Worm (Caenorhabditis elegans) whole organism, mixed stage, embryonic: ENCODE results near the gene Y40B10A.9.

ENCODE experiments used
- bed-3 ChIP-seq: fragments of 200-800 bp; sonication (Bioruptor generic); optimal IDR thresholded peaks from 3 replicates; lab custom pipeline; 2018; ENCODE audit warnings: mild to moderate bottlenecking, missing genetic modification characterization, moderate library complexity, missing compliant biosample characterization
- ceh-39 ChIP-seq: fragments of 150-350 bp; optimal IDR thresholded peaks from 2 replicates; lab custom pipeline; 2014; ENCODE audit warnings: missing biosample characterization, missing genetic modification characterization
- ces-1 ChIP-seq: fragments of 150-350 bp; optimal IDR thresholded peaks from 2 replicates; lab custom pipeline; 2014; ENCODE audit warnings: missing biosample characterization, missing genetic modification reagents, missing genetic modification characterization
- cnd-1 ChIP-seq: fragments of 200-800 bp; sonication (Bioruptor generic); optimal IDR thresholded peaks from 2 replicates; lab custom pipeline; 2018; ENCODE audit warnings: mild to moderate bottlenecking, missing genetic modification characterization, missing compliant biosample characterization
- elt-1 ChIP-seq: sonication (generic microtip); optimal IDR thresholded peaks from 2 replicates; lab custom pipeline; 2017; ENCODE audit warnings: missing genetic modification characterization, mild to moderate bottlenecking, missing compliant biosample characterization, antibody characterized with exemption, moderate library complexity, borderline replicate concordance; ENCODE audit not compliant: insufficient read depth
- flh-1 ChIP-seq: fragments of 200-800 bp; sonication (Bioruptor generic); optimal IDR thresholded peaks from 2 replicates; lab custom pipeline; 2018; ENCODE audit warnings: mild to moderate bottlenecking, missing genetic modification characterization, moderate library complexity, missing compliant biosample characterization
- lin-32 ChIP-seq: fragments of 200-800 bp; sonication (Bioruptor generic); optimal IDR thresholded peaks from 2 replicates; lab custom pipeline; 2018; ENCODE audit warnings: mild to moderate bottlenecking, missing genetic modification characterization, missing compliant biosample characterization
- lsy-2 ChIP-seq: fragments of 150-350 bp; optimal IDR thresholded peaks from 2 replicates; lab custom pipeline; 2014; ENCODE audit warnings: missing biosample characterization, missing genetic modification characterization
- mab-5 ChIP-seq: fragments of 150-350 bp; optimal IDR thresholded peaks from 2 replicates; lab custom pipeline; 2014; ENCODE audit warnings: missing biosample characterization, missing genetic modification characterization
- nhr-237 ChIP-seq: fragments of 150-350 bp; optimal IDR thresholded peaks from 2 replicates; lab custom pipeline; 2014; ENCODE audit warnings: missing biosample characterization, missing genetic modification characterization
- nhr-28 ChIP-seq: fragments of 150-350 bp; optimal IDR thresholded peaks from 2 replicates; lab custom pipeline; 2014; ENCODE audit warnings: missing biosample characterization, missing genetic modification characterization
- pha-4 ChIP-seq: fragments of 150-350 bp; optimal IDR thresholded peaks from 2 replicates; lab custom pipeline; 2018; ENCODE audit warnings: missing biosample characterization, missing genetic modification reagents, missing genetic modification characterization
- snpc-4 ChIP-seq: fragments of 150-350 bp; optimal IDR thresholded peaks from 2 replicates; lab custom pipeline; 2014; ENCODE audit warnings: missing biosample characterization, missing genetic modification characterization
- tbx-8 ChIP-seq: fragments of 200-800 bp; sonication (Bioruptor generic); optimal IDR thresholded peaks from 2 replicates; lab custom pipeline; 2018; ENCODE audit warnings: mild to moderate bottlenecking, missing genetic modification characterization, moderate library complexity, missing compliant biosample characterization
- unc-39 ChIP-seq: fragments of 150-350 bp; optimal IDR thresholded peaks from 2 replicates; lab custom pipeline; 2014; ENCODE audit warnings: missing biosample characterization, missing genetic modification characterization
- unc-62 ChIP-seq: fragments of 150-350 bp; optimal IDR thresholded peaks from 2 replicates; lab custom pipeline; 2014; ENCODE audit warnings: missing biosample characterization, missing genetic modification reagents, missing genetic modification characterization
- zip-8 ChIP-seq: fragments of 150-350 bp; optimal IDR thresholded peaks from 2 replicates; lab custom pipeline; 2014; ENCODE audit warnings: missing biosample characterization, missing genetic modification characterization
- ztf-11 ChIP-seq: fragments of 150-350 bp; optimal IDR thresholded peaks from 2 replicates; lab custom pipeline; 2014; ENCODE audit warnings: missing biosample characterization, missing genetic modification characterization

Gene Y40B10A.9

DNA sequence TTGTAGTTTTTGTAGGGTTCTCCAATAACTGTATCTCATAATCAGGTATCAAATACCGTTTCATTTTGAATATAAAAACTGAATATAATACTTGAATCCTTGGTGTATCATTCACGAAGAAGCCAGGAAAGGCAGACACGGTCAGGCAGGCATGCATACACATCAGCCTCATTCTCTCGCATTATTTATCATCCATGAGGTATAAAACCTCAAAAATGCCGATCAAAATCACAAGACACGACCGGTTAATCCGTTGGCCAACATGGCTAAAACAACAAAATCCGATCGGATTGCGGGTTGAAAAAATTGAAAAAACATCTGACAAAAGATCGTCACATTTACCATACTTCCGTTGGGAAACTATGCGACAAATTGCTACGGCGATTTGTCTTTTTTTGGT is 50.3 kb downstream of the Y40B10A.9 start, which contains the start of gene F59A7.5:
F59A7.5 (plus strand) TSS at position 301 of the 400 bp plus-strand sequence.
- TF ChIP-seq lin-32 (GFP tag; lab: Kevin White, UChicago) (no peak), unc-62 (GFP tag; lab: Kevin White, UChicago) (no peak), flh-1 (no peak), unc-39 (tag; lab: Kevin White, UChicago) (no peak), snpc-4 (tag; lab: Kevin White, UChicago) (no peak), ztf-11 (tag; lab: Kevin White, UChicago) (no peak)

DNA sequence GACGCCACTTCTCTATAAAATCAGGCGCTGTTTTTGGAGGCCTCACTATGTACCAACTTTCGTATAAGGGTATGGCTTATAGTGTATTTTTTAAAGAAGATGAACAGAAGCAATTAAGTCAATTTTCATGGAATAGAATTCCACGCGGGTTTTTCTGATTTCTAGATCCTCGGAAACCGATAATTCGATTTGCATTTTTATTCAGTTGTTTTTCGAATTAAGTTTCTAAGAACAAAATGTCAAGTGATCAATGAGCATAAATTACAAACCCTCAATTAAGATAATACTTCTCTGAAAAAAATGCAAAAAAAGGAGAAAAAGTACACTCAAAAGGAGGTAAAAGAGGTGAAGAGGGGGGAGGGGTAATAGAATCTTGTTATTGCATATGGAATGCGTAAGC is 51.4 kb downstream of the Y40B10A.9 start:
- TF ChIP-seq unc-62 (GFP tag; lab: Kevin White, UChicago) (no peak), flh-1 (no peak), cnd-1 (tag; lab: Kevin White, UChicago) (no peak), zip-8 (no peak), ces-1 (GFP tag; lab: Kevin White, UChicago) (no peak), lsy-2 (tag; lab: Kevin White, UChicago) (no peak), nhr-237 (tag; lab: Kevin White, UChicago) (no peak), tbx-8 (GFP tag; lab: Kevin White, UChicago) (no peak), nhr-28 (no peak), elt-1 (tag; lab: Kevin White, UChicago) (no peak), ceh-39 (tag; lab: Kevin White, UChicago) (no peak), pha-4 (tag; lab: Kevin White, UChicago) (no peak), bed-3 (GFP tag; lab: Kevin White, UChicago) (no peak), mab-5 (no peak)
- TF ChIP-seq, all 35 proteins: peak for 0
